Worm (Caenorhabditis elegans): ENCODE measurements around the gene polh-1.

Gene polh-1

ce11 chrIII:1977424-1977823, 27.4 kb upstream of the polh-1 start:
- TF ChIP-seq mdl-1 (tag; optimal IDR thresholded peaks at IDR 0.05) (no peak), nhr-129 (tag; optimal IDR thresholded peaks at IDR 0.05) (no peak), R02D3.7 (tag; optimal IDR thresholded peaks at IDR 0.05) (no peak), lin-13 (GFP tag; optimal IDR thresholded peaks at IDR 0.05) (no peak), Y55F3AM.14 (GFP tag; optimal IDR thresholded peaks at IDR 0.05) (no peak), unc-55 (GFP tag; optimal IDR thresholded peaks at IDR 0.05) (no peak), ZK546.5 (tag; optimal IDR thresholded peaks at IDR 0.05) (no peak), nhr-11 (tag; optimal IDR thresholded peaks at IDR 0.05) (no peak), crh-2 (tag; optimal IDR thresholded peaks at IDR 0.05) (no peak), nhr-77 (tag; optimal IDR thresholded peaks at IDR 0.05) (no peak), ama-1 (optimal IDR thresholded peaks at IDR 0.05) (no peak), nhr-12 (tag; optimal IDR thresholded peaks at IDR 0.05) (no peak), ztf-1 (GFP tag; conservative IDR thresholded peaks at IDR 0.05) (no peak), sma-3 (GFP tag; optimal IDR thresholded peaks at IDR 0.05) (no peak)

- TF ChIP-seq lin-39 (tag; optimal IDR thresholded peaks at IDR 0.05) (no peak), snpc-4 (tag; optimal IDR thresholded peaks at IDR 0.05) (no peak), ztf-1 (GFP tag; conservative IDR thresholded peaks at IDR 0.05) (no peak)
Observed at ce11 chrIII:1976642-1977041, 26.6 kb upstream of the polh-1 start, which contains the start of gene R155.3. TSS of gene R155.3 (minus strand) at chrIII:1976742.

ce11 chrIII:1975992-1976391, 25.9 kb upstream of the polh-1 start:
- no peak for TF ChIP-seq ztf-11 (tag; optimal IDR thresholded peaks at IDR 0.05)
- TF ChIP-seq nhr-129 (tag; optimal IDR thresholded peaks at IDR 0.05) = no peak
- TF ChIP-seq C34F6.9 (tag; optimal IDR thresholded peaks at IDR 0.05) = no peak
- no peak for TF ChIP-seq nhr-11 (tag; optimal IDR thresholded peaks at IDR 0.05)

- TF ChIP-seq sma-9 (GFP tag; optimal IDR thresholded peaks at IDR 0.05) = no peak
- no peak for TF ChIP-seq sma-9 (tag; optimal IDR thresholded peaks at IDR 0.05)
- no peak for TF ChIP-seq Y55F3AM.14 (GFP tag; optimal IDR thresholded peaks at IDR 0.05)
- TF ChIP-seq ztf-1 (GFP tag; conservative IDR thresholded peaks at IDR 0.05) = no peak
- TF ChIP-seq lin-13 (GFP tag; optimal IDR thresholded peaks at IDR 0.05) = no peak
- TF ChIP-seq ceh-16 (tag; optimal IDR thresholded peaks at IDR 0.05) = no peak
- TF ChIP-seq nhr-12 (tag; optimal IDR thresholded peaks at IDR 0.05) = no peak
- TF ChIP-seq aly-2 (tag; optimal IDR thresholded peaks at IDR 0.05) = no peak
- TF ChIP-seq nhr-10 (tag; optimal IDR thresholded peaks at IDR 0.05) = no peak
- no peak for TF ChIP-seq mab-5 (tag; optimal IDR thresholded peaks at IDR 0.05)
Observed at ce11 chrIII:1970433-1970832, 20.4 kb upstream of the polh-1 start, which contains the start of gene R155.5. TSS of gene R155.5 (minus strand) at chrIII:1970533.

ce11 chrIII:1969802-1970201, 19.7 kb upstream of the polh-1 start, which contains the start of gene moa-1:
TSS of gene moa-1 (minus strand) at chrIII:1969902.
- no peak for TF ChIP-seq R02D3.7 (tag; optimal IDR thresholded peaks at IDR 0.05)
- TF ChIP-seq mab-5 (tag; optimal IDR thresholded peaks at IDR 0.05) = no peak
- no peak for TF ChIP-seq snpc-4 (tag; optimal IDR thresholded peaks at IDR 0.05)
- TF ChIP-seq unc-39 (tag; optimal IDR thresholded peaks at IDR 0.05) = no peak
- no peak for TF ChIP-seq ztf-11 (tag; optimal IDR thresholded peaks at IDR 0.05)
- no peak for TF ChIP-seq Y55F3AM.14 (GFP tag; optimal IDR thresholded peaks at IDR 0.05)
- no peak for TF ChIP-seq gmeb-1 (tag; optimal IDR thresholded peaks at IDR 0.05)
- TF ChIP-seq sem-4 (tag; optimal IDR thresholded peaks at IDR 0.05) = no peak
- no peak for TF ChIP-seq dmd-4 (tag; optimal IDR thresholded peaks at IDR 0.05)
- no peak for TF ChIP-seq lin-13 (GFP tag; optimal IDR thresholded peaks at IDR 0.05)
- TF ChIP-seq elt-1 (tag; optimal IDR thresholded peaks at IDR 0.05) = no peak
- TF ChIP-seq nhr-129 (tag; optimal IDR thresholded peaks at IDR 0.05) = no peak
- no peak for TF ChIP-seq aly-2 (tag; optimal IDR thresholded peaks at IDR 0.05)
- TF ChIP-seq alr-1 (tag; optimal IDR thresholded peaks at IDR 0.05) = no peak
- no peak for TF ChIP-seq sma-3 (GFP tag; optimal IDR thresholded peaks at IDR 0.05)
- no peak for TF ChIP-seq skn-1 (tag; optimal IDR thresholded peaks at IDR 0.05)
- no peak for TF ChIP-seq zag-1 (tag; optimal IDR thresholded peaks at IDR 0.05)

ce11 chrIII:1963128-1963527, 13.1 kb upstream of the polh-1 start:
- TF ChIP-seq nhr-237 (tag; optimal IDR thresholded peaks at IDR 0.05) = no peak
- no peak for TF ChIP-seq C34F6.9 (tag; optimal IDR thresholded peaks at IDR 0.05)
- TF ChIP-seq nhr-21 (tag; optimal IDR thresholded peaks at IDR 0.05) = no peak
- no peak for TF ChIP-seq nhr-11 (tag; optimal IDR thresholded peaks at IDR 0.05)
- TF ChIP-seq R02D3.7 (tag; optimal IDR thresholded peaks at IDR 0.05) = no peak
- no peak for TF ChIP-seq mbf-1 (tag; optimal IDR thresholded peaks at IDR 0.05)
- TF ChIP-seq unc-62 (GFP tag; optimal IDR thresholded peaks at IDR 0.05) = no peak
- no peak for TF ChIP-seq Y55F3AM.14 (GFP tag; optimal IDR thresholded peaks at IDR 0.05)
- TF ChIP-seq nhr-77 (tag; optimal IDR thresholded peaks at IDR 0.05) = no peak
- TF ChIP-seq crh-2 (tag; optimal IDR thresholded peaks at IDR 0.05) = no peak
- no peak for TF ChIP-seq lin-13 (GFP tag; optimal IDR thresholded peaks at IDR 0.05)
- no peak for TF ChIP-seq sem-4 (tag; optimal IDR thresholded peaks at IDR 0.05)

All from whole organism, L2 larva.